Worm (Caenorhabditis elegans): ENCODE measurements around the gene M7.8.

ce11 chrIV:11067003-11067402 is 27.9 kb downstream of the M7.8 start, which contains the start of gene ttr-17:
- TF ChIP-seq nhr-237 (tag; optimal IDR thresholded peaks at IDR 0.05), result no peak
- TF ChIP-seq T26A8.4 (GFP tag; IDR thresholded peaks at IDR 0.05), result no peak
- TF ChIP-seq daf-16 (GFP tag; optimal IDR thresholded peaks at IDR 0.05), result peak in 1 of 2 experiments; percentile 83
- no peak for TF ChIP-seq daf-16 (tag; optimal IDR thresholded peaks at IDR 0.05)
- no peak for TF ChIP-seq dpl-1 (GFP tag; optimal IDR thresholded peaks at IDR 0.05)
- TF ChIP-seq lsy-2 (tag; optimal IDR thresholded peaks at IDR 0.05), result no peak
- TF ChIP-seq ama-1 (optimal IDR thresholded peaks at IDR 0.05), result no peak
- no peak for TF ChIP-seq pqm-1 (tag; optimal IDR thresholded peaks at IDR 0.05)
- no peak for TF ChIP-seq dve-1 (tag; optimal IDR thresholded peaks at IDR 0.05; ENCODE audit: insufficient read depth)
- no peak for TF ChIP-seq nhr-76 (tag; optimal IDR thresholded peaks at IDR 0.05)
- no peak for TF ChIP-seq vab-7 (GFP tag; IDR thresholded peaks at IDR 0.05)
- TF ChIP-seq unc-62 (GFP tag; optimal IDR thresholded peaks at IDR 0.05 in 1 of 2), result no peak
- TF ChIP-seq unc-62 (tag; optimal IDR thresholded peaks at IDR 0.05), result no peak

Data from whole organism, L4 larva.